Fruit fly (Drosophila melanogaster) whole organism, embryonic: ENCODE measurements around the gene Kal1.

Source experiments
- Atf3 ChIP-seq: fragments of 200-800 bp; sonication (Bioruptor generic); optimal IDR thresholded peaks from 3 replicates; lab custom pipeline; 2016; ENCODE audit warnings: missing biosample characterization, missing genetic modification characterization
- B-H2 ChIP-seq: fragments of 200-800 bp; sonication (Bioruptor generic); optimal IDR thresholded peaks from 2 replicates; lab custom pipeline; 2018; ENCODE audit warnings: missing biosample characterization, mild to moderate bottlenecking, missing genetic modification characterization
- CG10147 ChIP-seq: fragments of 200-800 bp; sonication (Bioruptor generic); optimal IDR thresholded peaks from 2 replicates; lab custom pipeline; 2019; ENCODE audit warnings: missing biosample characterization, mild to moderate bottlenecking, missing genetic modification characterization, moderate library complexity
- CG10366 ChIP-seq: fragments of 200-800 bp; sonication (Bioruptor generic); IDR thresholded peaks from 2 replicates; pipeline ENCODE4 v1.3.6; 2022; ENCODE audit warnings: missing biosample characterization, missing genetic modification characterization
- CG14014 ChIP-seq: fragments of 200-800 bp; sonication (Bioruptor generic); IDR thresholded peaks from 2 replicates; pipeline ENCODE4 v1.3.6; 2022; ENCODE audit warnings: missing biosample characterization, missing genetic modification characterization
- CG17328 ChIP-seq: fragments of 200-800 bp; sonication (Bioruptor generic); IDR thresholded peaks from 2 replicates; pipeline ENCODE4 v1.3.6; 2022; ENCODE audit warnings: missing biosample characterization, missing genetic modification characterization
- CG17385 ChIP-seq: fragments of 200-800 bp; sonication (Bioruptor generic); optimal IDR thresholded peaks from 3 replicates; lab custom pipeline; 2018; ENCODE audit warnings: missing biosample characterization, mild to moderate bottlenecking, missing genetic modification characterization
- CG17829 ChIP-seq: fragments of 200-800 bp; optimal IDR thresholded peaks from 2 replicates; lab custom pipeline; 2019; ENCODE audit warnings: missing biosample characterization, mild to moderate bottlenecking, missing genetic modification characterization, moderate library complexity
- CG30431 ChIP-seq: fragments of 200-800 bp; sonication (Bioruptor generic); optimal IDR thresholded peaks from 2 replicates; lab custom pipeline; 2017; ENCODE audit warnings: missing biosample characterization, missing genetic modification characterization
- CG31441 ChIP-seq: fragments of 200-800 bp; sonication (Bioruptor generic); IDR thresholded peaks from 2 replicates; pipeline ENCODE4 v1.3.6; 2022; ENCODE audit warnings: missing biosample characterization, missing genetic modification characterization
- CG34422 ChIP-seq: fragments of 200-800 bp; sonication (Bioruptor generic); IDR thresholded peaks from 3 replicates; pipeline ENCODE4 v1.3.6; 2022; ENCODE audit warnings: missing biosample characterization, missing genetic modification characterization
- CG3847 ChIP-seq: fragments of 200-800 bp; sonication (Bioruptor generic); IDR thresholded peaks from 2 replicates; pipeline ENCODE4 v1.3.6; 2022; ENCODE audit warnings: missing biosample characterization, missing genetic modification characterization
- CG4424 ChIP-seq: fragments of 200-800 bp; sonication (Bioruptor generic); optimal IDR thresholded peaks from 3 replicates; lab custom pipeline; 2016; ENCODE audit warnings: missing biosample characterization, missing genetic modification characterization
- CG4707 ChIP-seq: fragments of 200-800 bp; sonication (Bioruptor generic); optimal IDR thresholded peaks from 2 replicates; lab custom pipeline; 2018; ENCODE audit warnings: missing biosample characterization, mild to moderate bottlenecking, missing genetic modification characterization, moderate library complexity
- CG6854 ChIP-seq: fragments of 200-800 bp; sonication (Bioruptor generic); optimal IDR thresholded peaks from 3 replicates; lab custom pipeline; 2017; ENCODE audit warnings: missing biosample characterization, mild to moderate bottlenecking, missing genetic modification characterization
- CG8765 ChIP-seq: fragments of 200-800 bp; sonication (Bioruptor generic); IDR thresholded peaks from 2 replicates; pipeline ENCODE4 v1.3.6; 2022; ENCODE audit warnings: missing biosample characterization, missing genetic modification characterization
- CG9215 ChIP-seq: fragments of 200-800 bp; sonication (Bioruptor generic); IDR thresholded peaks from 2 replicates; pipeline ENCODE4 v1.3.6; 2022; ENCODE audit warnings: missing biosample characterization, missing genetic modification characterization
- CG9727 ChIP-seq: fragments of 200-800 bp; sonication (Bioruptor generic); optimal IDR thresholded peaks from 3 replicates; lab custom pipeline; 2017; ENCODE audit warnings: missing biosample characterization, mild to moderate bottlenecking, missing genetic modification characterization
- CG9876 ChIP-seq: fragments of 200-800 bp; sonication (Bioruptor generic); optimal IDR thresholded peaks from 2 replicates; lab custom pipeline; 2016; ENCODE audit warnings: missing biosample characterization, missing genetic modification characterization
- D19A ChIP-seq: fragments of 200-800 bp; optimal IDR thresholded peaks from 3 replicates; lab custom pipeline; 2019; ENCODE audit warnings: missing biosample characterization, mild to moderate bottlenecking, missing genetic modification characterization, moderate library complexity
- Dbx ChIP-seq: fragments of 200-800 bp; sonication (Bioruptor generic); IDR thresholded peaks from 3 replicates; pipeline ENCODE4 v1.3.6; 2022; ENCODE audit warnings: missing biosample characterization, missing genetic modification characterization
- Doc2 ChIP-seq: fragments of 200-800 bp; sonication (Bioruptor generic); IDR thresholded peaks from 2 replicates; pipeline ENCODE4 v1.3.6; 2022; ENCODE audit warnings: missing biosample characterization, missing genetic modification characterization
- E2f2 ChIP-seq: fragments of 200-800 bp; sonication (Bioruptor generic); IDR thresholded peaks from 2 replicates; pipeline ENCODE4 v1.3.6; 2022; ENCODE audit warnings: missing biosample characterization, missing genetic modification characterization
- Eip74EF ChIP-seq, 2 experiments: fragments of 200-800 bp in 1 of 2; fragments of >200 bp in 1 of 2; sonication (Bioruptor generic) in 1 of 2; optimal IDR thresholded peaks; 2 replicates each; lab custom pipeline; 2017 to 2019; ENCODE audit warnings: missing biosample characterization in 2 of 2, missing genetic modification characterization in 2 of 2, mild to moderate bottlenecking in 1 of 2, moderate library complexity in 1 of 2
- Elba2 ChIP-seq: fragments of 200-800 bp; sonication (Bioruptor generic); optimal IDR thresholded peaks from 3 replicates; lab custom pipeline; 2016; ENCODE audit warnings: missing biosample characterization, missing genetic modification characterization
- Ets65A ChIP-seq: fragments of 200-800 bp; sonication (Bioruptor generic); peaks from one replicate; lab custom pipeline; 2016; ENCODE audit warnings: missing biosample characterization, missing genetic modification characterization
- Gug ChIP-seq: fragments of 200-800 bp; sonication (Bioruptor generic); IDR thresholded peaks from 4 replicates; pipeline ENCODE4 v1.3.6; 2022; ENCODE audit warnings: missing biosample characterization, missing genetic modification characterization
- HHEX ChIP-seq: fragments of 200-800 bp; sonication (Bioruptor generic); optimal IDR thresholded peaks from 3 replicates; lab custom pipeline; 2017; ENCODE audit warnings: missing biosample characterization, mild to moderate bottlenecking, missing genetic modification characterization, missing genetic modification reagents
- HLH4C ChIP-seq: fragments of 200-800 bp; sonication (Bioruptor generic); IDR thresholded peaks from 3 replicates; pipeline ENCODE4 v1.3.6; 2022; ENCODE audit warnings: missing biosample characterization, missing genetic modification characterization; ENCODE audit not compliant: partially characterized antibody
- Mes4 ChIP-seq: fragments of 200-800 bp; sonication (Bioruptor generic); optimal IDR thresholded peaks from 2 replicates; lab custom pipeline; 2016; ENCODE audit warnings: missing biosample characterization, missing genetic modification characterization
- Mrtf ChIP-seq: fragments of 200-800 bp; sonication (Bioruptor generic); IDR thresholded peaks from 3 replicates; pipeline ENCODE4 v1.3.6; 2022; ENCODE audit warnings: missing biosample characterization, missing genetic modification characterization
- NFAT ChIP-seq: fragments of 200-800 bp; sonication (Bioruptor generic); IDR thresholded peaks from 2 replicates; pipeline ENCODE4 v1.3.6; 2022; ENCODE audit warnings: missing biosample characterization, missing genetic modification characterization
- Oaz ChIP-seq: fragments of 200-800 bp; sonication (Bioruptor generic); IDR thresholded peaks from 2 replicates; pipeline ENCODE4 v1.3.6; 2022; ENCODE audit warnings: missing biosample characterization, missing genetic modification characterization
- PHDP ChIP-seq: fragments of 200-800 bp; sonication (Bioruptor generic); optimal IDR thresholded peaks from 3 replicates; lab custom pipeline; 2018; ENCODE audit warnings: missing biosample characterization, mild to moderate bottlenecking, missing genetic modification characterization, moderate library complexity
- ash1 ChIP-seq: fragments of 200-800 bp; sonication (Bioruptor generic); optimal IDR thresholded peaks from 2 replicates; lab custom pipeline; 2018; ENCODE audit warnings: missing biosample characterization, mild to moderate bottlenecking, missing genetic modification characterization
- dimm ChIP-seq: fragments of 200-800 bp; sonication (Bioruptor generic); IDR thresholded peaks from 2 replicates; pipeline ENCODE4 v1.3.6; 2022; ENCODE audit warnings: missing biosample characterization, missing genetic modification characterization
- disco-r ChIP-seq: fragments of 200-800 bp; sonication (Bioruptor generic); optimal IDR thresholded peaks from 2 replicates; lab custom pipeline; 2016; ENCODE audit warnings: missing biosample characterization, missing genetic modification characterization
- emc ChIP-seq: fragments of 200-800 bp; sonication (Bioruptor generic); optimal IDR thresholded peaks from 2 replicates; lab custom pipeline; 2016; ENCODE audit warnings: missing biosample characterization, missing genetic modification characterization
- kay ChIP-seq: fragments of 200-800 bp; sonication (Bioruptor generic); optimal IDR thresholded peaks from 2 replicates; lab custom pipeline; 2016; ENCODE audit warnings: missing biosample characterization, missing genetic modification characterization
- klu ChIP-seq: fragments of 200-800 bp; sonication (Bioruptor generic); IDR thresholded peaks from 2 replicates; pipeline ENCODE4 v1.3.6; 2022; ENCODE audit warnings: missing biosample characterization, missing genetic modification characterization
- lov ChIP-seq, 2 experiments: fragments of 200-800 bp in 1 of 2; fragments of >200 bp in 1 of 2; sonication (Bioruptor generic) in 1 of 2; IDR thresholded peaks in 1 of 2; optimal IDR thresholded peaks in 1 of 2; 2 replicates in 1 of 2; 3 replicates in 1 of 2; pipeline versions ENCODE4 v1.3.6 to Lab custom; 2017 to 2022; ENCODE audit warnings: missing biosample characterization in 1 of 2, missing genetic modification characterization in 1 of 2
- luna ChIP-seq: fragments of 200-800 bp; sonication (Bioruptor generic); optimal IDR thresholded peaks from 2 replicates; lab custom pipeline; 2016; ENCODE audit warnings: missing biosample characterization, missing genetic modification characterization
- nerfin-2 ChIP-seq: fragments of 200-800 bp; sonication (Bioruptor generic); IDR thresholded peaks from 2 replicates; pipeline ENCODE4 v1.3.6; 2022; ENCODE audit warnings: missing biosample characterization, missing genetic modification characterization; ENCODE audit not compliant: partially characterized antibody
- nmo ChIP-seq: fragments of 200-800 bp; sonication (Bioruptor generic); optimal IDR thresholded peaks from 2 replicates; lab custom pipeline; 2018; ENCODE audit warnings: missing biosample characterization, mild to moderate bottlenecking, missing genetic modification characterization, moderate library complexity
- prd ChIP-seq, 3 experiments: fragments of >200 bp in 2 of 3; fragments of 200-800 bp in 1 of 3; sonication (Bioruptor generic) in 1 of 3; optimal IDR thresholded peaks in 2 of 3; IDR thresholded peaks in 1 of 3; 2 replicates in 2 of 3; 3 replicates in 1 of 3; pipeline versions ENCODE4 v1.3.6 to Lab custom; 2017 to 2022; ENCODE audit warnings: missing biosample characterization in 1 of 3, missing genetic modification characterization in 1 of 3
- psq ChIP-seq: fragments of 200-800 bp; sonication (Bioruptor generic); optimal IDR thresholded peaks from 2 replicates; lab custom pipeline; 2017; ENCODE audit warnings: missing biosample characterization, missing genetic modification characterization
- rib ChIP-seq: fragments of 200-800 bp; sonication (Bioruptor generic); IDR thresholded peaks from 2 replicates; pipeline ENCODE4 v1.3.6; 2022; ENCODE audit warnings: missing biosample characterization, missing genetic modification characterization
- sima ChIP-seq: fragments of 200-800 bp; sonication (Bioruptor generic); optimal IDR thresholded peaks from 2 replicates; lab custom pipeline; 2016; ENCODE audit warnings: missing biosample characterization, missing genetic modification characterization
- tx ChIP-seq: fragments of 200-800 bp; sonication (Bioruptor generic); optimal IDR thresholded peaks from 2 replicates; lab custom pipeline; 2016; ENCODE audit warnings: missing biosample characterization, missing genetic modification characterization
- vvl ChIP-seq: fragments of 200-800 bp; sonication (Bioruptor generic); IDR thresholded peaks from 2 replicates; pipeline ENCODE4 v1.3.6; 2022; ENCODE audit warnings: missing biosample characterization, missing genetic modification characterization

Gene Kal1

DNA sequence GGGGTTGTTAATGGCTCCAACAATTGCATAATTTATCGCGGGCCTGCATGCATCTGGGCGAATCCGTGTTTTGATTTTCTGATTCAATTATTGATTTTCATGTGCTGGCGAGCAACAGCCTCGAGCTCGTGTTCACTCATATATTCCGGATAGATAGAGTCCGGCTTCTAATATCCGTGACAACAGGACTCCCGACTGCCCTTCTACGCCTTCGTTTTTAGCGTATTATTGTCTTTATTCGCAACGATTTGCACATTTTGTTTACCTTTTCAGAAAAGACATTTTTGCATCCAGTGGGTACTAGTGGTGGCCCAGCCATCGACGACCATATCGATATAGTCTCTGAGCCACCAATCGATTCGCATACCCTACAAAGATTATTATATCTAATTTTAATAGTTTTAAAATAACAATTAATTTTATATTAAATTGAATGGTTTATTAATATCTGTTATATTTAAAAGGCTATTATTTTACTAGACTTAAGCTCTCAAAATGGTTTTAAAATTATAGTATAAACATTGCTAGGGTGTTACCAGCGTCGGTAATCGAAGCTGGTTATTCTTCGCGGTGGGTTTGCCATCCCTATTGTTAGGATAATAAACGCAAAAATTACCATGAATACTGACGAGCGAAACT is 20.1 kb downstream of the Kal1 start, which contains the start of the genes Myo95E and TBC1d7 (continued):
- TF ChIP-seq CG17829 (tag; lab: Kevin White, UChicago) (peak; percentile 89), Mrtf (GFP tag; lab: Robert Waterston, UW) (peak; percentile 73; the same call in 2 of the 3 replicates), kay (GFP tag; lab: Kevin White, UChicago) (peak; percentile 81), CG31441 (GFP tag; lab: Robert Waterston, UW) (no peak), CG4707 (GFP tag; lab: Kevin White, UChicago) (peak; percentile 23), dimm (GFP tag; lab: Robert Waterston, UW) (peak; percentile 91), PHDP (tag; lab: Kevin White, UChicago) (peak; percentile 90), B-H2 (GFP tag; lab: Kevin White, UChicago) (peak; percentile 61), HLH4C (peak; percentile 55; the same call in 1 of the 3 replicates), lov (optimal IDR thresholded peaks at IDR 0.05; lab: Kevin White, UChicago) (no peak), lov (GFP tag; IDR thresholded peaks at IDR 0.05; lab: Robert Waterston, UW) (peak; percentile 75; the same call in 2 of the 3 replicates), HHEX (GFP tag; lab: Kevin White, UChicago) (peak; percentile 75), E2f2 (GFP tag; lab: Robert Waterston, UW) (peak; percentile 71), nerfin-2 (GFP tag; lab: Robert Waterston, UW) (no peak), prd (optimal IDR thresholded peaks at IDR 0.05; lab: Kevin White, UChicago) (no peak), prd (GFP tag; IDR thresholded peaks at IDR 0.05; lab: Robert Waterston, UW) (peak; percentile 96), CG9727 (GFP tag; lab: Kevin White, UChicago) (peak; percentile 89), CG17385 (GFP tag; lab: Kevin White, UChicago) (peak; percentile 82), luna (GFP tag; lab: Kevin White, UChicago) (no peak), CG8765 (GFP tag; lab: Robert Waterston, UW) (peak; percentile 78), Gug (GFP tag; lab: Robert Waterston, UW) (peak; percentile 88; the same call in 3 of the 4 replicates), CG3847 (GFP tag; lab: Robert Waterston, UW) (peak; percentile 87), CG4424 (GFP tag; lab: Kevin White, UChicago) (peak; percentile 85), emc (GFP tag; lab: Kevin White, UChicago) (peak; percentile 50), Atf3 (GFP tag; lab: Kevin White, UChicago) (peak; percentile 1), CG14014 (GFP tag; lab: Robert Waterston, UW) (peak; percentile 93), klu (GFP tag; lab: Robert Waterston, UW) (peak; percentile 84), sima (GFP tag; lab: Kevin White, UChicago) (no peak), CG9215 (peak; percentile 85), CG10366 (GFP tag; lab: Robert Waterston, UW) (peak; percentile 89), nmo (GFP tag; lab: Kevin White, UChicago) (peak; percentile 95), disco-r (GFP tag; lab: Kevin White, UChicago) (no peak), rib (GFP tag; lab: Robert Waterston, UW) (peak; percentile 93), psq (GFP tag; lab: Kevin White, UChicago) (peak; percentile 35), Elba2 (GFP tag; lab: Kevin White, UChicago) (peak; percentile 48), CG17328 (GFP tag; lab: Robert Waterston, UW) (peak; percentile 79), ash1 (GFP tag; lab: Kevin White, UChicago) (no peak), tx (peak; percentile 7), Oaz (GFP tag; lab: Robert Waterston, UW) (peak; percentile 93), vvl (peak; percentile 97), Dbx (GFP tag; lab: Robert Waterston, UW) (peak; percentile 91), CG10147 (GFP tag; lab: Kevin White, UChicago) (peak; percentile 86), Eip74EF (GFP tag; optimal IDR thresholded peaks at IDR 0.05; lab: Kevin White, UChicago) (no peak), D19A (tag; lab: Kevin White, UChicago) (peak; percentile 99), CG34422 (GFP tag; lab: Robert Waterston, UW) (peak; percentile 95), Mes4 (GFP tag; lab: Kevin White, UChicago) (no peak), NFAT (GFP tag; lab: Robert Waterston, UW) (peak; percentile 87), CG30431 (GFP tag; lab: Kevin White, UChicago) (peak; percentile 75), Ets65A (GFP tag; lab: Kevin White, UChicago) (peak; percentile 77), Doc2 (peak; percentile 75; the same call in 1 of the 2 replicates), CG6854 (GFP tag; lab: Kevin White, UChicago) (peak; percentile 63), CG9876 (no peak)
